Fruit fly (Drosophila melanogaster): Measurements from ENCODE around the gene Cp15.

Gene Cp15

dm6 chr3L:8691891-8692874, 36.1 kb upstream of the Cp15 start (continued):
- TF ChIP-seq chn (GFP tag; optimal IDR thresholded peaks at IDR 0.05) = no peak
- TF ChIP-seq ci (GFP tag; IDR thresholded peaks at IDR 0.05) = peak; percentile 60; the same call in 2 of the 3 replicates
- TF ChIP-seq Oli (tag; optimal IDR thresholded peaks at IDR 0.05) = peak; percentile 65
- no peak for TF ChIP-seq lbe (GFP tag; optimal IDR thresholded peaks at IDR 0.05)
- no peak for TF ChIP-seq CG11695 (GFP tag; IDR thresholded peaks at IDR 0.05)
- no peak for TF ChIP-seq CTCF (GFP tag; optimal IDR thresholded peaks at IDR 0.05)
- no peak for TF ChIP-seq danr (GFP tag; IDR thresholded peaks at IDR 0.05)
- TF ChIP-seq CG10654 (GFP tag; optimal IDR thresholded peaks at IDR 0.05) = no peak
- TF ChIP-seq gem (tag; optimal IDR thresholded peaks at IDR 0.05) = peak; percentile 76
- TF ChIP-seq Doc2 (GFP tag; IDR thresholded peaks at IDR 0.05) = no peak
- TF ChIP-seq corto (GFP tag; optimal IDR thresholded peaks at IDR 0.05) = no peak
- peak; percentile 91 for TF ChIP-seq Med (GFP tag)
- TF ChIP-seq CG6654 (GFP tag; optimal IDR thresholded peaks at IDR 0.05) = no peak
- TF ChIP-seq CG8944 (GFP tag; optimal IDR thresholded peaks at IDR 0.05) = no peak
- no peak for TF ChIP-seq sens-2 (GFP tag; IDR thresholded peaks at IDR 0.05)
- TF ChIP-seq sens (GFP tag) = peak; percentile 69
- peak; percentile 19 for TF ChIP-seq CG1602 (GFP tag; optimal IDR thresholded peaks at IDR 0.05)
- TF ChIP-seq CG7357 (GFP tag; IDR thresholded peaks at IDR 0.05) = no peak
- no peak for TF ChIP-seq H15 (GFP tag; IDR thresholded peaks at IDR 0.05)
- no peak for TF ChIP-seq CG17912 (GFP tag; optimal IDR thresholded peaks at IDR 0.05)
- TF ChIP-seq CG15269 (tag; optimal IDR thresholded peaks at IDR 0.05) = peak; percentile 53
- peak; percentile 36 for TF ChIP-seq Usf (GFP tag; optimal IDR thresholded peaks at IDR 0.05)
- TF ChIP-seq tgo (GFP tag; IDR thresholded peaks at IDR 0.05) = peak; percentile 28; the same call in 2 of the 3 replicates
- no peak for TF ChIP-seq fd64A (GFP tag; optimal IDR thresholded peaks at IDR 0.05)
- TF ChIP-seq pnt (GFP tag; optimal IDR thresholded peaks at IDR 0.05) = no peak
- TF ChIP-seq ranshi (GFP tag; IDR thresholded peaks at IDR 0.05) = 0 out of 2 replicates have a peak, but pooled peaks have one; percentile 21
- peak; percentile 82 for TF ChIP-seq CG2678 (tag; optimal IDR thresholded peaks at IDR 0.05)
- peak; percentile 71 for TF ChIP-seq nmo (GFP tag; optimal IDR thresholded peaks at IDR 0.05)
- no peak for TF ChIP-seq pb (GFP tag; optimal IDR thresholded peaks at IDR 0.05)
- no peak for TF ChIP-seq prd (optimal IDR thresholded peaks at IDR 0.05)
- peak; percentile 45; the same call in 1 of the 3 replicates for TF ChIP-seq prd (GFP tag; IDR thresholded peaks at IDR 0.05)
- TF ChIP-seq CG17359 (tag; optimal IDR thresholded peaks at IDR 0.05) = peak; percentile 19
- no peak for TF ChIP-seq wdn (GFP tag; IDR thresholded peaks at IDR 0.05)
- no peak for TF ChIP-seq CG1832 (GFP tag; optimal IDR thresholded peaks at IDR 0.05)
- TF ChIP-seq CG9876 (GFP tag; optimal IDR thresholded peaks at IDR 0.05) = no peak
- peak; percentile 58 for TF ChIP-seq bcd (GFP tag; optimal IDR thresholded peaks at IDR 0.05)
- no peak for TF ChIP-seq CG1024 (GFP tag; IDR thresholded peaks at IDR 0.05)
- peak; percentile 46; the same call in 1 of the 2 replicates for TF ChIP-seq Ptx1 (GFP tag; IDR thresholded peaks at IDR 0.05)
- TF ChIP-seq Ets97D (GFP tag; optimal IDR thresholded peaks at IDR 0.05) = no peak
- peak in 1 of 2 experiments; percentile 45 for TF ChIP-seq dpn (GFP tag; optimal IDR thresholded peaks at IDR 0.05)
- peak; percentile 76 for TF ChIP-seq CG7839 (tag; optimal IDR thresholded peaks at IDR 0.05)
- peak; percentile 32 for TF ChIP-seq CG16815 (GFP tag; optimal IDR thresholded peaks at IDR 0.05)
- TF ChIP-seq CG3163 (GFP tag; optimal IDR thresholded peaks at IDR 0.05) = no peak
- TF ChIP-seq CG31224 (GFP tag; IDR thresholded peaks at IDR 0.05) = no peak
- TF ChIP-seq aop (GFP tag; IDR thresholded peaks at IDR 0.05) = no peak
- peak; percentile 19 for TF ChIP-seq YL-1 (GFP tag; optimal IDR thresholded peaks at IDR 0.05)
- no peak for TF ChIP-seq CG8290 (GFP tag; optimal IDR thresholded peaks at IDR 0.05)
- peak in 1 of 2 experiments; percentile 52 for TF ChIP-seq CG8290 (tag; optimal IDR thresholded peaks at IDR 0.05)
- TF ChIP-seq Neu2 (GFP tag; optimal IDR thresholded peaks at IDR 0.05; ENCODE audit: borderline replicate concordance) = no peak
- TF ChIP-seq Hr78 (GFP tag; optimal IDR thresholded peaks at IDR 0.05) = peak in 1 of 2 experiments; percentile 35

Data from whole organism, embryonic.